Fruit fly (Drosophila melanogaster): ENCODE data around the gene Duox.

DNA sequence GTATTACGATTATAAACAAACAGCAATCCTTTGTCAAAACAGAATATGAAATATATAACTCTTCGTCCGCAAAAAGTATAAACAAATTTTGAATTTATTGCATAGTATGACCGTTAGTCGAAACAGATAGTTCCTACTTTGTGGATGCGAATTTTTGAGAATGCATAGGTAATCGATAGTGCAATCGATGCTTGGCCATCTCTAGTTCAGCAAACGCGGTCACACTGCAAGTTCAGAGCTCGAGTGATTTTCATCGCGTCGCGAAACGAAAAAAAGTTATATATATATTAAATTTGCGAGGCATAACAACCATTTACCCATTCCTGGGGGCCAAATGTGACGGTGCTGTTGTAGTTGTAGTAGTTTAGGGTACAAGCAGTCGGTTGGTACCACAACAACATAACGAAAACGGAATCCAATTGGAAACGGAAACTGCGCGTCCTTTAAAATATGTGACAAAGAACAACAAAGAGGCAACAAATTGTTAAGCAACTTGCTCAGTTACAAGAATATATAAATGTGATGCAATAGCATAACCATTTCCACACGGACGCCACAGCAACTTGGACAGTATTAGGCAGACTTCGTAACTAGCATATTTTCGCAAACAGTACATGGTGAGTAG lies 27.0 kb upstream of the Duox start, which contains the start of gene CG2991:
- TF ChIP-seq CG8478 (optimal IDR thresholded peaks at IDR 0.05) (no peak), CTCF (optimal IDR thresholded peaks at IDR 0.05) (peak; percentile 7 to 57)
